Worm (Caenorhabditis elegans) whole organism, young adult: ENCODE data around the gene flp-17.

ENCODE experiments used
- B0019.2 ChIP-seq: fragments of 200-800 bp; sonication (Bioruptor generic); conservative IDR thresholded peaks from 2 replicates; pipeline ENCODE4 v1.3.6; 2022; ENCODE audit warnings: missing genetic modification reagents, missing genetic modification characterization, missing compliant biosample characterization
- B0035.1 ChIP-seq: sonication (generic microtip); optimal IDR thresholded peaks from 2 replicates; lab custom pipeline; 2016; ENCODE audit warnings: missing genetic modification characterization, mild to moderate bottlenecking, missing compliant biosample characterization, missing genotype, missing genetic modification reagents
- D2030.7 ChIP-seq: fragments of 200-800 bp; sonication (Bioruptor generic); IDR thresholded peaks from 2 replicates; pipeline ENCODE4 v1.3.6; 2022; ENCODE audit warnings: missing genetic modification reagents, missing genetic modification characterization, missing compliant biosample characterization
- F10E7.11 ChIP-seq: sonication (generic microtip); optimal IDR thresholded peaks from 2 replicates; lab custom pipeline; 2017; ENCODE audit warnings: mild to moderate bottlenecking, missing genetic modification characterization, moderate library complexity, missing compliant biosample characterization
- F22D6.2 ChIP-seq: sonication (generic microtip); optimal IDR thresholded peaks from 2 replicates; lab custom pipeline; 2016; ENCODE audit warnings: mild to moderate bottlenecking, missing genetic modification characterization, missing compliant biosample characterization
- F23B12.7 ChIP-seq: sonication (generic microtip); optimal IDR thresholded peaks from 2 replicates; lab custom pipeline; 2017; ENCODE audit warnings: missing genetic modification characterization, mild to moderate bottlenecking, missing compliant biosample characterization, antibody characterized with exemption, moderate library complexity; ENCODE audit not compliant: insufficient read depth
- F33H1.4 ChIP-seq: fragments of 200-800 bp; sonication (Bioruptor generic); IDR thresholded peaks from 2 replicates; pipeline ENCODE4 v1.3.6; 2022; ENCODE audit warnings: missing genetic modification reagents, missing genetic modification characterization, missing compliant biosample characterization
- F39B2.1 ChIP-seq: fragments of 200-800 bp; sonication (Bioruptor generic); IDR thresholded peaks from 2 replicates; pipeline ENCODE4 v1.3.6; 2022; ENCODE audit warnings: missing genetic modification reagents, missing genetic modification characterization, missing compliant biosample characterization
- F57A8.1 ChIP-seq: fragments of 200-800 bp; sonication (Bioruptor generic); optimal IDR thresholded peaks from 2 replicates; lab custom pipeline; 2018; ENCODE audit warnings: mild to moderate bottlenecking, missing genetic modification characterization, moderate library complexity, missing compliant biosample characterization
- F57C9.4 ChIP-seq: sonication (generic microtip); optimal IDR thresholded peaks from 2 replicates; lab custom pipeline; 2017; ENCODE audit warnings: mild to moderate bottlenecking, missing genetic modification characterization, missing compliant biosample characterization
- K12H6.12 ChIP-seq: fragments of 200-800 bp; sonication (Bioruptor generic); optimal IDR thresholded peaks from 2 replicates; lab custom pipeline; 2018; ENCODE audit warnings: mild to moderate bottlenecking, missing genetic modification characterization, missing compliant biosample characterization
- T07F8.4 ChIP-seq: sonication (generic microtip); optimal IDR thresholded peaks from 2 replicates; lab custom pipeline; 2016; ENCODE audit warnings: mild to moderate bottlenecking, missing genetic modification characterization, moderate library complexity, missing compliant biosample characterization
- Y53F4B.3 ChIP-seq: fragments of 200-800 bp; sonication (Bioruptor generic); IDR thresholded peaks from 2 replicates; pipeline ENCODE4 v1.3.6; 2022; ENCODE audit warnings: missing genetic modification reagents, missing genetic modification characterization, missing compliant biosample characterization
- ama-1 ChIP-seq, 3 experiments: fragments of 150-350 bp in 1 of 3; sonication (generic microtip) in 2 of 3; optimal IDR thresholded peaks; 2 replicates each; lab custom pipeline; 2014 to 2018; ENCODE audit warnings: missing biosample characterization in 2 of 3, missing genetic modification characterization in 2 of 3, missing genetic modification reagents in 2 of 3
- atf-7 ChIP-seq: sonication (generic microtip); optimal IDR thresholded peaks from 2 replicates; lab custom pipeline; 2017; ENCODE audit warnings: mild to moderate bottlenecking, missing genetic modification characterization, missing compliant biosample characterization
- attf-5 ChIP-seq: fragments of 200-800 bp; sonication (Bioruptor generic); optimal IDR thresholded peaks from 2 replicates; lab custom pipeline; 2018; ENCODE audit warnings: mild to moderate bottlenecking, missing genetic modification characterization, missing compliant biosample characterization
- attf-6 ChIP-seq: fragments of 200-800 bp; sonication (Bioruptor generic); IDR thresholded peaks from 2 replicates; pipeline ENCODE4 v1.3.6; 2022; ENCODE audit warnings: missing genetic modification reagents, missing genetic modification characterization, missing compliant biosample characterization
- ccch-3 ChIP-seq: fragments of 200-800 bp; sonication (Bioruptor generic); optimal IDR thresholded peaks from 2 replicates; lab custom pipeline; 2018; ENCODE audit warnings: mild to moderate bottlenecking, missing genetic modification characterization, missing compliant biosample characterization
- ceh-100 ChIP-seq: fragments of 200-800 bp; sonication (Bioruptor generic); IDR thresholded peaks from 2 replicates; pipeline ENCODE4 v1.3.6; 2022; ENCODE audit warnings: missing genetic modification reagents, missing genetic modification characterization, missing compliant biosample characterization
- dox-1 ChIP-seq: fragments of 200-800 bp; sonication (Bioruptor generic); IDR thresholded peaks from 2 replicates; pipeline ENCODE4 v1.3.6; 2022; ENCODE audit warnings: missing genetic modification reagents, missing genetic modification characterization, missing compliant biosample characterization
- ekl-4 ChIP-seq: fragments of 200-800 bp; sonication (Bioruptor generic); IDR thresholded peaks from 2 replicates; pipeline ENCODE4 v1.3.6; 2022; ENCODE audit warnings: missing genetic modification reagents, missing genetic modification characterization, missing compliant biosample characterization
- fkh-3 ChIP-seq: sonication (generic microtip); optimal IDR thresholded peaks from 2 replicates; lab custom pipeline; 2016; ENCODE audit warnings: mild to moderate bottlenecking, missing genetic modification characterization, missing compliant biosample characterization
- gei-17 ChIP-seq: fragments of 200-800 bp; sonication (Bioruptor generic); optimal IDR thresholded peaks from 2 replicates; lab custom pipeline; 2018; ENCODE audit warnings: mild to moderate bottlenecking, missing genetic modification characterization, missing compliant biosample characterization
- him-1 ChIP-seq: sonication (generic microtip); optimal IDR thresholded peaks from 2 replicates; lab custom pipeline; 2016; ENCODE audit warnings: missing genotype, missing genetic modification reagents, missing genetic modification characterization, missing compliant biosample characterization
- hmg-1.2 ChIP-seq: fragments of 200-800 bp; sonication (Bioruptor generic); IDR thresholded peaks from 2 replicates; pipeline ENCODE4 v1.3.6; 2022; ENCODE audit warnings: missing genetic modification reagents, missing genetic modification characterization, missing compliant biosample characterization
- hmg-20 ChIP-seq: fragments of 200-800 bp; sonication (Bioruptor generic); IDR thresholded peaks from 2 replicates; pipeline ENCODE4 v1.3.6; 2022; ENCODE audit warnings: missing genetic modification reagents, missing genetic modification characterization, missing compliant biosample characterization
- lag-1 ChIP-seq: fragments of 200-800 bp; sonication (Bioruptor generic); IDR thresholded peaks from 2 replicates; pipeline ENCODE4 v1.3.6; 2022; ENCODE audit warnings: missing genetic modification reagents, missing genetic modification characterization, missing compliant biosample characterization
- let-607 ChIP-seq, 2 experiments: fragments of 200-800 bp in 1 of 2; sonication (Bioruptor generic) in 1 of 2; sonication (generic microtip) in 1 of 2; optimal IDR thresholded peaks; 2 replicates each; lab custom pipeline; 2016 to 2018; ENCODE audit warnings: mild to moderate bottlenecking in 2 of 2, missing compliant biosample characterization in 2 of 2, missing genetic modification characterization in 2 of 2, moderate library complexity in 2 of 2, missing genotype in 1 of 2
- lin-26 ChIP-seq: fragments of 200-800 bp; sonication (Bioruptor generic); IDR thresholded peaks from 2 replicates; pipeline ENCODE4 v1.3.6; 2022; ENCODE audit warnings: missing genetic modification reagents, missing genetic modification characterization, missing compliant biosample characterization
- lin-54 ChIP-seq: fragments of 200-800 bp; sonication (Bioruptor generic); optimal IDR thresholded peaks from 2 replicates; lab custom pipeline; 2018; ENCODE audit warnings: mild to moderate bottlenecking, missing genetic modification characterization, missing compliant biosample characterization
- lsy-27 ChIP-seq: sonication (generic microtip); optimal IDR thresholded peaks from 2 replicates; lab custom pipeline; 2017; ENCODE audit warnings: missing genetic modification characterization, mild to moderate bottlenecking, missing compliant biosample characterization, antibody characterized with exemption, missing genotype, borderline replicate concordance; ENCODE audit not compliant: insufficient read depth
- madf-10 ChIP-seq: sonication (generic microtip); optimal IDR thresholded peaks from 2 replicates; lab custom pipeline; 2016; ENCODE audit warnings: mild to moderate bottlenecking, missing genetic modification characterization, missing compliant biosample characterization
- madf-6 ChIP-seq: fragments of 200-800 bp; sonication (Bioruptor generic); IDR thresholded peaks from 2 replicates; pipeline ENCODE4 v1.3.6; 2022; ENCODE audit warnings: missing genetic modification reagents, missing genetic modification characterization, missing compliant biosample characterization
- nfya-2 ChIP-seq: fragments of 200-800 bp; sonication (Bioruptor generic); IDR thresholded peaks from 2 replicates; pipeline ENCODE4 v1.3.6; 2022; ENCODE audit warnings: missing genetic modification reagents, missing genetic modification characterization, missing compliant biosample characterization
- nfyb-1 ChIP-seq: fragments of 200-800 bp; sonication (Bioruptor generic); IDR thresholded peaks from 2 replicates; pipeline ENCODE4 v1.3.6; 2022; ENCODE audit warnings: missing genetic modification reagents, missing genetic modification characterization, missing compliant biosample characterization
- nhr-179 ChIP-seq: sonication (generic microtip); optimal IDR thresholded peaks from 2 replicates; lab custom pipeline; 2016; ENCODE audit warnings: mild to moderate bottlenecking, missing genetic modification characterization, missing compliant biosample characterization
- nhr-80 ChIP-seq: sonication (generic microtip); optimal IDR thresholded peaks from 2 replicates; lab custom pipeline; 2016; ENCODE audit warnings: missing genetic modification characterization, missing compliant biosample characterization
- sdz-38 ChIP-seq: sonication (generic microtip); optimal IDR thresholded peaks from 2 replicates; lab custom pipeline; 2016; ENCODE audit warnings: missing genotype, missing genetic modification characterization, missing compliant biosample characterization
- sea-2 ChIP-seq: fragments of 200-800 bp; sonication (Bioruptor generic); IDR thresholded peaks from 2 replicates; pipeline ENCODE4 v1.3.6; 2022; ENCODE audit warnings: missing genetic modification characterization, missing compliant biosample characterization
- snpc-3.4 ChIP-seq: sonication (generic microtip); optimal IDR thresholded peaks from 2 replicates; lab custom pipeline; 2017; ENCODE audit warnings: missing genetic modification characterization, mild to moderate bottlenecking, missing compliant biosample characterization, antibody characterized with exemption, moderate library complexity, missing genotype, missing genetic modification reagents
- snpc-4 ChIP-seq, 5 experiments: fragments of 150-350 bp in 1 of 5; sonication (generic microtip) in 4 of 5; optimal IDR thresholded peaks; 2 replicates each; lab custom pipeline; 2014 to 2018; ENCODE audit warnings: missing genetic modification characterization in 5 of 5, missing biosample characterization in 3 of 5, antibody characterized with exemption in 2 of 5, mild to moderate bottlenecking in 2 of 5, missing compliant biosample characterization in 2 of 5, missing genotype in 2 of 5, moderate library complexity in 2 of 5, missing genetic modification reagents in 1 of 5
- somi-1 ChIP-seq: fragments of 200-800 bp; sonication (Bioruptor generic); optimal IDR thresholded peaks from 2 replicates; lab custom pipeline; 2018; ENCODE audit warnings: mild to moderate bottlenecking, missing genetic modification characterization, missing compliant biosample characterization
- tbx-9 ChIP-seq: sonication (generic microtip); optimal IDR thresholded peaks from 2 replicates; lab custom pipeline; 2016; ENCODE audit warnings: borderline replicate concordance, missing genetic modification characterization, inconsistent platforms, missing compliant biosample characterization
- unc-62 ChIP-seq: fragments of 150-350 bp; optimal IDR thresholded peaks from 2 replicates; lab custom pipeline; 2014; ENCODE audit warnings: missing biosample characterization, missing genetic modification reagents, missing genetic modification characterization
- ztf-3 ChIP-seq: fragments of 200-800 bp; sonication (Bioruptor generic); optimal IDR thresholded peaks from 2 replicates; lab custom pipeline; 2018; ENCODE audit warnings: mild to moderate bottlenecking, missing genetic modification characterization, missing compliant biosample characterization
- ztf-6 ChIP-seq: fragments of 200-800 bp; sonication (Bioruptor generic); IDR thresholded peaks from 2 replicates; pipeline ENCODE4 v1.3.6; 2022; ENCODE audit warnings: missing genetic modification reagents, missing genetic modification characterization, missing compliant biosample characterization

flp-17 gene

ce11 chrIV:17150871-17151270 is 40.8 kb downstream of the flp-17 start, which contains the start of gene Y116A8C.40:
Gene Y116A8C.40 (minus strand): TSS chrIV:17150971.
- TF ChIP-seq ztf-3 (no peak), ekl-4 (GFP tag; lab: Robert Waterston, UW) (no peak), him-1 (no peak), hmg-20 (GFP tag; lab: Robert Waterston, UW) (no peak), sdz-38 (tag; lab: Kevin White, UChicago) (no peak), K12H6.12 (tag; lab: Kevin White, UChicago) (no peak), gei-17 (GFP tag; lab: Kevin White, UChicago) (no peak), nfyb-1 (GFP tag; lab: Robert Waterston, UW) (no peak)

ce11 chrIV:17150418-17150817 is 41.3 kb downstream of the flp-17 start:
- TF ChIP-seq F22D6.2, result no peak
- no peak for TF ChIP-seq F39B2.1 (GFP tag; lab: Robert Waterston, UW)
- TF ChIP-seq nfya-2 (GFP tag; lab: Robert Waterston, UW), result no peak
- TF ChIP-seq ztf-6 (GFP tag; lab: Robert Waterston, UW), result no peak
- TF ChIP-seq tbx-9 (tag; lab: Kevin White, UChicago), result no peak
- no peak for TF ChIP-seq lag-1 (GFP tag; lab: Robert Waterston, UW)
- TF ChIP-seq lin-26 (GFP tag; lab: Robert Waterston, UW), result peak; percentile 64; the same call in 1 of the 2 replicates
- no peak for TF ChIP-seq fkh-3
- no peak for TF ChIP-seq madf-10
- TF ChIP-seq nhr-179 (tag; lab: Kevin White, UChicago), result no peak
- TF ChIP-seq ama-1 (optimal IDR thresholded peaks at IDR 0.05; lab: Kevin White, UChicago), result no peak
- no peak for TF ChIP-seq ama-1 (GFP tag; optimal IDR thresholded peaks at IDR 0.05; lab: Kevin White, UChicago)
- no peak for TF ChIP-seq T07F8.4
- no peak for TF ChIP-seq F57C9.4 (tag; lab: Kevin White, UChicago)
- TF ChIP-seq gei-17 (GFP tag; lab: Kevin White, UChicago), result no peak
- TF ChIP-seq ccch-3 (GFP tag; lab: Kevin White, UChicago), result no peak
- no peak for TF ChIP-seq ztf-3
- 0 out of 2 replicates have a peak, but pooled peaks have one; percentile 30 for TF ChIP-seq ceh-100 (GFP tag; lab: Robert Waterston, UW)
- TF ChIP-seq B0019.2 (GFP tag; lab: Robert Waterston, UW), result no peak
- TF ChIP-seq atf-7 (tag; lab: Kevin White, UChicago), result no peak
- TF ChIP-seq F23B12.7, result no peak
- TF ChIP-seq lsy-27 (tag; lab: Kevin White, UChicago), result no peak
- no peak for TF ChIP-seq Y53F4B.3 (GFP tag; lab: Robert Waterston, UW)
- no peak for TF ChIP-seq F33H1.4 (GFP tag; lab: Robert Waterston, UW)
- TF ChIP-seq B0035.1, result no peak
- peak; percentile 69 for TF ChIP-seq dox-1 (GFP tag; lab: Robert Waterston, UW)
- TF ChIP-seq nhr-80 (tag; lab: Kevin White, UChicago), result no peak
- TF ChIP-seq unc-62 (GFP tag; lab: Kevin White, UChicago), result no peak
- TF ChIP-seq attf-6 (GFP tag; lab: Robert Waterston, UW), result peak; percentile 91
- TF ChIP-seq sea-2 (GFP tag; lab: Robert Waterston, UW), result no peak
- no peak for TF ChIP-seq attf-5
- peak; percentile 71 for TF ChIP-seq D2030.7 (GFP tag; lab: Robert Waterston, UW)
- no peak for TF ChIP-seq let-607 (tag; optimal IDR thresholded peaks at IDR 0.05; lab: Kevin White, UChicago)
- TF ChIP-seq lin-54, result no peak
- no peak for TF ChIP-seq F10E7.11 (tag; lab: Kevin White, UChicago)
- TF ChIP-seq somi-1, result no peak
- no peak for TF ChIP-seq F57A8.1
- no peak for TF ChIP-seq snpc-3.4 (tag; lab: Kevin White, UChicago)
- TF ChIP-seq madf-6 (GFP tag; lab: Robert Waterston, UW), result no peak
- no peak for TF ChIP-seq hmg-1.2
- TF ChIP-seq snpc-4 (GFP tag; optimal IDR thresholded peaks at IDR 0.05; lab: Kevin White, UChicago), result peak; percentile 59
- peak in 3 of 4 experiments; percentile 92 for TF ChIP-seq snpc-4 (tag; optimal IDR thresholded peaks at IDR 0.05; lab: Kevin White, UChicago)
